Worm (Caenorhabditis elegans) whole organism, young adult: ENCODE results near the gene vha-6.

Experiments
- B0019.2 ChIP-seq: fragments of 200-800 bp; sonication (Bioruptor generic); conservative IDR thresholded peaks from 2 replicates; pipeline ENCODE4 v1.3.6; 2022; ENCODE audit warnings: missing genetic modification reagents, missing genetic modification characterization, missing compliant biosample characterization
- B0336.3 ChIP-seq: fragments of 200-800 bp; sonication (Bioruptor generic); IDR thresholded peaks from 2 replicates; pipeline ENCODE4 v1.3.6; 2022; ENCODE audit warnings: missing genetic modification characterization, missing compliant biosample characterization
- C06A6.2 ChIP-seq: fragments of 200-800 bp; sonication (Bioruptor generic); conservative IDR thresholded peaks from 2 replicates; pipeline ENCODE4 v1.3.6; 2022; ENCODE audit warnings: missing genetic modification characterization, missing compliant biosample characterization
- D2030.7 ChIP-seq: fragments of 200-800 bp; sonication (Bioruptor generic); IDR thresholded peaks from 2 replicates; pipeline ENCODE4 v1.3.6; 2022; ENCODE audit warnings: missing genetic modification reagents, missing genetic modification characterization, missing compliant biosample characterization
- F33H1.4 ChIP-seq: fragments of 200-800 bp; sonication (Bioruptor generic); IDR thresholded peaks from 2 replicates; pipeline ENCODE4 v1.3.6; 2022; ENCODE audit warnings: missing genetic modification reagents, missing genetic modification characterization, missing compliant biosample characterization
- F39B2.1 ChIP-seq: fragments of 200-800 bp; sonication (Bioruptor generic); IDR thresholded peaks from 2 replicates; pipeline ENCODE4 v1.3.6; 2022; ENCODE audit warnings: missing genetic modification reagents, missing genetic modification characterization, missing compliant biosample characterization
- F49E8.2 ChIP-seq: sonication (generic microtip); optimal IDR thresholded peaks from 3 replicates; lab custom pipeline; 2017; ENCODE audit warnings: missing genetic modification characterization, mild to moderate bottlenecking, missing compliant biosample characterization, antibody characterized with exemption, moderate library complexity; ENCODE audit not compliant: insufficient read depth
- F55B11.4 ChIP-seq: sonication (generic microtip); optimal IDR thresholded peaks from 2 replicates; lab custom pipeline; 2016; ENCODE audit warnings: missing compliant biosample characterization, missing genetic modification characterization, borderline replicate concordance; ENCODE audit not compliant: insufficient read depth
- K12H6.12 ChIP-seq: fragments of 200-800 bp; sonication (Bioruptor generic); optimal IDR thresholded peaks from 2 replicates; lab custom pipeline; 2018; ENCODE audit warnings: mild to moderate bottlenecking, missing genetic modification characterization, missing compliant biosample characterization
- Y67H2A.10 ChIP-seq: fragments of 200-800 bp; sonication (Bioruptor generic); conservative IDR thresholded peaks from 2 replicates; pipeline ENCODE4 v1.3.6; 2022; ENCODE audit warnings: missing genetic modification reagents, missing genetic modification characterization, missing compliant biosample characterization
- Y95B8A.8 ChIP-seq: fragments of 200-800 bp; sonication (Bioruptor generic); IDR thresholded peaks from 2 replicates; pipeline ENCODE4 v1.3.6; 2022; ENCODE audit warnings: missing genetic modification reagents, missing genetic modification characterization, missing compliant biosample characterization
- aptf-2 ChIP-seq: fragments of 200-800 bp; sonication (Bioruptor generic); conservative IDR thresholded peaks from 2 replicates; pipeline ENCODE4 v1.3.6; 2022; ENCODE audit warnings: missing genetic modification reagents, missing genetic modification characterization, missing compliant biosample characterization
- atf-7 ChIP-seq: sonication (generic microtip); optimal IDR thresholded peaks from 2 replicates; lab custom pipeline; 2017; ENCODE audit warnings: mild to moderate bottlenecking, missing genetic modification characterization, missing compliant biosample characterization
- attf-3 ChIP-seq: fragments of 200-800 bp; sonication (Bioruptor generic); conservative IDR thresholded peaks from 2 replicates; pipeline ENCODE4 v1.3.6; 2022; ENCODE audit warnings: missing genetic modification reagents, missing genetic modification characterization, missing compliant biosample characterization
- attf-5 ChIP-seq: fragments of 200-800 bp; sonication (Bioruptor generic); optimal IDR thresholded peaks from 2 replicates; lab custom pipeline; 2018; ENCODE audit warnings: mild to moderate bottlenecking, missing genetic modification characterization, missing compliant biosample characterization
- bed-2 ChIP-seq: fragments of 200-800 bp; sonication (Bioruptor generic); IDR thresholded peaks from 2 replicates; pipeline ENCODE4 v1.3.6; 2022; ENCODE audit warnings: missing genetic modification reagents, missing genetic modification characterization, missing compliant biosample characterization
- cebp-1 ChIP-seq, 2 experiments: fragments of 200-800 bp in 1 of 2; sonication (Bioruptor generic) in 1 of 2; sonication (generic microtip) in 1 of 2; IDR thresholded peaks in 1 of 2; optimal IDR thresholded peaks in 1 of 2; 2 replicates each; pipeline versions ENCODE4 v1.3.6 to Lab custom; 2017 to 2022; ENCODE audit warnings: missing compliant biosample characterization in 2 of 2, missing genetic modification characterization in 2 of 2, mild to moderate bottlenecking in 1 of 2, missing genetic modification reagents in 1 of 2, moderate library complexity in 1 of 2
- ceh-100 ChIP-seq: fragments of 200-800 bp; sonication (Bioruptor generic); IDR thresholded peaks from 2 replicates; pipeline ENCODE4 v1.3.6; 2022; ENCODE audit warnings: missing genetic modification reagents, missing genetic modification characterization, missing compliant biosample characterization
- ceh-40 ChIP-seq: fragments of 200-800 bp; sonication (Bioruptor generic); IDR thresholded peaks from 2 replicates; pipeline ENCODE4 v1.3.6; 2022; ENCODE audit warnings: missing genetic modification characterization, missing compliant biosample characterization
- chd-7 ChIP-seq: sonication (generic microtip); optimal IDR thresholded peaks from 2 replicates; lab custom pipeline; 2016; ENCODE audit warnings: mild to moderate bottlenecking, missing genetic modification characterization, moderate library complexity, missing compliant biosample characterization
- dox-1 ChIP-seq: fragments of 200-800 bp; sonication (Bioruptor generic); IDR thresholded peaks from 2 replicates; pipeline ENCODE4 v1.3.6; 2022; ENCODE audit warnings: missing genetic modification reagents, missing genetic modification characterization, missing compliant biosample characterization
- efl-1 ChIP-seq: fragments of 150-350 bp; optimal IDR thresholded peaks from 2 replicates; lab custom pipeline; 2014; ENCODE audit warnings: missing biosample characterization, missing genetic modification reagents, missing genetic modification characterization
- ekl-4 ChIP-seq: fragments of 200-800 bp; sonication (Bioruptor generic); IDR thresholded peaks from 2 replicates; pipeline ENCODE4 v1.3.6; 2022; ENCODE audit warnings: missing genetic modification reagents, missing genetic modification characterization, missing compliant biosample characterization
- hmg-1.2 ChIP-seq: fragments of 200-800 bp; sonication (Bioruptor generic); IDR thresholded peaks from 2 replicates; pipeline ENCODE4 v1.3.6; 2022; ENCODE audit warnings: missing genetic modification reagents, missing genetic modification characterization, missing compliant biosample characterization
- let-526 ChIP-seq: fragments of 200-800 bp; sonication (Bioruptor generic); IDR thresholded peaks from 2 replicates; pipeline ENCODE4 v1.3.6; 2022; ENCODE audit warnings: missing genetic modification reagents, missing genetic modification characterization, missing compliant biosample characterization
- lin-26 ChIP-seq: fragments of 200-800 bp; sonication (Bioruptor generic); IDR thresholded peaks from 2 replicates; pipeline ENCODE4 v1.3.6; 2022; ENCODE audit warnings: missing genetic modification reagents, missing genetic modification characterization, missing compliant biosample characterization
- lin-40 ChIP-seq: sonication (generic microtip); optimal IDR thresholded peaks from 2 replicates; lab custom pipeline; 2016; ENCODE audit warnings: missing genetic modification characterization, mild to moderate bottlenecking, missing compliant biosample characterization, missing genotype, missing genetic modification reagents
- lin-54 ChIP-seq: fragments of 200-800 bp; sonication (Bioruptor generic); optimal IDR thresholded peaks from 2 replicates; lab custom pipeline; 2018; ENCODE audit warnings: mild to moderate bottlenecking, missing genetic modification characterization, missing compliant biosample characterization
- lsy-27 ChIP-seq: sonication (generic microtip); optimal IDR thresholded peaks from 2 replicates; lab custom pipeline; 2017; ENCODE audit warnings: missing genetic modification characterization, mild to moderate bottlenecking, missing compliant biosample characterization, antibody characterized with exemption, missing genotype, borderline replicate concordance; ENCODE audit not compliant: insufficient read depth
- madf-6 ChIP-seq: fragments of 200-800 bp; sonication (Bioruptor generic); IDR thresholded peaks from 2 replicates; pipeline ENCODE4 v1.3.6; 2022; ENCODE audit warnings: missing genetic modification reagents, missing genetic modification characterization, missing compliant biosample characterization
- mcd-1 ChIP-seq: fragments of 200-800 bp; sonication (Bioruptor generic); IDR thresholded peaks from 2 replicates; pipeline ENCODE4 v1.3.6; 2022; ENCODE audit warnings: missing genetic modification reagents, missing genetic modification characterization, missing compliant biosample characterization
- mel-28 ChIP-seq: sonication (generic microtip); optimal IDR thresholded peaks from 2 replicates; lab custom pipeline; 2016; ENCODE audit warnings: borderline replicate concordance, mild to moderate bottlenecking, missing genetic modification characterization, missing compliant biosample characterization
- nhr-120 ChIP-seq: fragments of 200-800 bp; sonication (Bioruptor generic); IDR thresholded peaks from 2 replicates; pipeline ENCODE4 v1.3.6; 2022; ENCODE audit warnings: missing genetic modification characterization, missing compliant biosample characterization
- nhr-80 ChIP-seq: sonication (generic microtip); optimal IDR thresholded peaks from 2 replicates; lab custom pipeline; 2016; ENCODE audit warnings: missing genetic modification characterization, missing compliant biosample characterization
- pbrm-1 ChIP-seq: fragments of 200-800 bp; sonication (Bioruptor generic); IDR thresholded peaks from 2 replicates; pipeline ENCODE4 v1.3.6; 2022; ENCODE audit warnings: missing genetic modification reagents, missing genetic modification characterization, missing compliant biosample characterization
- pha-4 ChIP-seq: fragments of 150-350 bp; sonication (generic microtip); optimal IDR thresholded peaks from 2 replicates; lab custom pipeline; 2014; ENCODE audit warnings: missing biosample characterization, missing genetic modification reagents, missing genetic modification characterization
- snpc-3.4 ChIP-seq: sonication (generic microtip); optimal IDR thresholded peaks from 2 replicates; lab custom pipeline; 2017; ENCODE audit warnings: missing genetic modification characterization, mild to moderate bottlenecking, missing compliant biosample characterization, antibody characterized with exemption, moderate library complexity, missing genotype, missing genetic modification reagents
- snpc-4 ChIP-seq, 5 experiments: fragments of 150-350 bp in 1 of 5; sonication (generic microtip) in 4 of 5; optimal IDR thresholded peaks; 2 replicates each; lab custom pipeline; 2014 to 2018; ENCODE audit warnings: missing genetic modification characterization in 5 of 5, missing biosample characterization in 3 of 5, antibody characterized with exemption in 2 of 5, mild to moderate bottlenecking in 2 of 5, missing compliant biosample characterization in 2 of 5, missing genotype in 2 of 5, moderate library complexity in 2 of 5, missing genetic modification reagents in 1 of 5
- tbp1 ChIP-seq: fragments of 200-800 bp; sonication (Bioruptor generic); optimal IDR thresholded peaks from 2 replicates; lab custom pipeline; 2018; ENCODE audit warnings: mild to moderate bottlenecking, missing genetic modification characterization, missing compliant biosample characterization
- xnd-1 ChIP-seq: sonication (generic microtip); optimal IDR thresholded peaks from 2 replicates; lab custom pipeline; 2016; ENCODE audit warnings: missing genotype, missing genetic modification reagents, missing genetic modification characterization, missing compliant biosample characterization
- ztf-18 ChIP-seq: sonication (generic microtip); optimal IDR thresholded peaks from 2 replicates; lab custom pipeline; 2016; ENCODE audit warnings: missing genotype, mild to moderate bottlenecking, missing genetic modification characterization, missing compliant biosample characterization

Gene vha-6

DNA sequence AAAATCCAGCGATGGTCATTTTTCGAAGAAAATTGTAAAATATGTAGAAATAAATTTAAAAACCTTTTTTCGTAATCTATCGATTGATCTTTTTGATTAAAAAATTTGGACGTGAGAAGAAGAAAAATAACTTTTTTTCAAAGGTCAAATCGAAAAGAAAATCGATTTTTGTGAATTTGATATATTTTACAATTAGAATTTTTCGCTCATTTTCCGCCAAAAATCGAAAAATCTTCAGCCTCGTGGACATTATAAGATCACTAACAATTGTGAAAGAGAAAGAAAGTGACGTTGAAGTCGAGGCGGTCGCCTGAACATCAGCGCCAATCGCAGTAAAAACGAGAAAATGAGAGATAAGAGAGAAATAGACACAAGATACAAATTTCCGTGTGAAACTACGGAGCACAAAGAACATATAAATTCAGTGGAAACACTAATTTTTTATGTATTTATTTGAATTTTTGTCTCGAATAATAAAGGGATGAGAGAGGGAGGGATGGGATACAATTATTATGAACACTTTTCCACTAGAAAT lies 31.4 kb upstream of the vha-6 start, which contains the start of gene cisd-1:
Gene cisd-1, minus strand, starts transcription at position 51 of the 535 bp plus-strand sequence.
- TF ChIP-seq nhr-80 (tag; lab: Kevin White, UChicago): peak; percentile 61
- no peak for TF ChIP-seq B0019.2
- 0 out of 2 replicates have a peak, but pooled peaks have one; percentile 30 for TF ChIP-seq pbrm-1 (GFP tag; lab: Robert Waterston, UW)
- TF ChIP-seq ekl-4 (GFP tag; lab: Robert Waterston, UW): 0 out of 2 replicates have a peak, but pooled peaks have one; percentile 32
- TF ChIP-seq ztf-18 (tag; lab: Kevin White, UChicago): peak; percentile 5
- TF ChIP-seq cebp-1 (GFP tag; IDR thresholded peaks at IDR 0.05; lab: Robert Waterston, UW): peak; percentile 25; the same call in 1 of the 2 replicates
- TF ChIP-seq cebp-1 (tag; optimal IDR thresholded peaks at IDR 0.05; lab: Kevin White, UChicago): peak; percentile 59
- TF ChIP-seq madf-6: 0 out of 2 replicates have a peak, but pooled peaks have one; percentile 16
- no peak for TF ChIP-seq snpc-3.4 (tag; lab: Kevin White, UChicago)
- peak; percentile 32 for TF ChIP-seq atf-7 (tag; lab: Kevin White, UChicago)

DNA sequence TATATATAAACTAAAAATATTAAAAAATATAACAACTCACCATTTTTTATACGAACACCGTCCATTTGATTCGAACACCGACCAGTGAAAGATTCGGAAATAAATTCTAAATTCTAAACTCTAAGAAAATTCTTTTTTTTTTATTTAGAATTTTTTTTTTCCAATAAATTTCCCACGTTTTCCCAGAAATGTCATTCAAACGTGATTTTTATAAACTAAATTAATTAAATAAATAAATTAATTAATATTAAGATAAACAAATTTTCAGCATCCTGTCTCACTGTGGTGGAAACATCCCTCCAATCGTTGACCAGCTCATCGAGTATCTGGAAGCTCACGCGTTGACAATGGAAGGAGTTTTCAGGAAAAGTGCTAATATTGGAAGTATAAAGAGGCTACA lies 29.3 kb upstream of the vha-6 start, which contains the start of gene klp-17:
Gene klp-17, minus strand, starts transcription at position 101 of the 400 bp plus-strand sequence.
- no peak for TF ChIP-seq xnd-1
- no peak for TF ChIP-seq C06A6.2 (GFP tag; lab: Robert Waterston, UW)
- no peak for TF ChIP-seq F49E8.2
- no peak for TF ChIP-seq lsy-27 (tag; lab: Kevin White, UChicago)
- TF ChIP-seq lin-54: no peak
- no peak for TF ChIP-seq Y67H2A.10 (GFP tag; lab: Robert Waterston, UW)
- no peak for TF ChIP-seq lin-40
- TF ChIP-seq bed-2 (GFP tag; lab: Robert Waterston, UW): no peak
- no peak for TF ChIP-seq lin-26
- TF ChIP-seq attf-3 (GFP tag; lab: Robert Waterston, UW): no peak
- no peak for TF ChIP-seq nhr-120 (GFP tag; lab: Robert Waterston, UW)
- no peak for TF ChIP-seq nhr-80 (tag; lab: Kevin White, UChicago)

ce11 chrII:11464427-11464944 lies 26.2 kb upstream of the vha-6 start, which contains the start of the genes aars-1 and rga-1:
Gene aars-1 (minus strand): TSS chrII:11464497.
Gene rga-1 (plus strand): TSS chrII:11464894.
- TF ChIP-seq snpc-4 (GFP tag; optimal IDR thresholded peaks at IDR 0.05; lab: Kevin White, UChicago) (no peak), snpc-4 (tag; optimal IDR thresholded peaks at IDR 0.05; lab: Kevin White, UChicago) (peak in 3 of 4 experiments; percentile 18 to 39 (median 38)), aptf-2 (GFP tag; lab: Robert Waterston, UW) (no peak), hmg-1.2 (GFP tag; lab: Robert Waterston, UW) (peak; percentile 66; the same call in 1 of the 2 replicates), ztf-18 (tag; lab: Kevin White, UChicago) (peak; percentile 74), chd-7 (peak; percentile 30), Y95B8A.8 (GFP tag; lab: Robert Waterston, UW) (no peak), ceh-40 (GFP tag; lab: Robert Waterston, UW) (no peak), K12H6.12 (tag; lab: Kevin White, UChicago) (peak; percentile 4), F39B2.1 (GFP tag; lab: Robert Waterston, UW) (no peak), mel-28 (tag; lab: Kevin White, UChicago) (no peak), ceh-100 (GFP tag; lab: Robert Waterston, UW) (no peak), B0336.3 (GFP tag; lab: Robert Waterston, UW) (peak; percentile 52; the same call in 1 of the 2 replicates), pbrm-1 (GFP tag; lab: Robert Waterston, UW) (0 out of 2 replicates have a peak, but pooled peaks have one; percentile 33), attf-5 (GFP tag; lab: Kevin White, UChicago) (peak; percentile 80), mcd-1 (GFP tag; lab: Robert Waterston, UW) (0 out of 2 replicates have a peak, but pooled peaks have one; percentile 48), lin-54 (peak; percentile 2), dox-1 (peak; percentile 86), lin-40 (peak; percentile 34), F33H1.4 (GFP tag; lab: Robert Waterston, UW) (no peak), D2030.7 (no peak), tbp1 (GFP tag; lab: Kevin White, UChicago) (peak; percentile 31), pha-4 (tag; lab: Kevin White, UChicago) (no peak), F55B11.4 (no peak), C06A6.2 (GFP tag; lab: Robert Waterston, UW) (no peak), cebp-1 (GFP tag; IDR thresholded peaks at IDR 0.05; lab: Robert Waterston, UW) (no peak), cebp-1 (tag; optimal IDR thresholded peaks at IDR 0.05; lab: Kevin White, UChicago) (peak; percentile 59), let-526 (GFP tag; lab: Robert Waterston, UW) (no peak), efl-1 (no peak)
